Fruit fly (Drosophila melanogaster): Measurements from ENCODE around the gene CG10654.
A peak's percentile ranks its signal among the peaks of the same experiment; 100 is the strongest.

CG10654 gene

dm6 chr3L:12482917-12483316 is 24.7 kb downstream of the CG10654 start (continued):
- TF ChIP-seq CG31388 (GFP tag; optimal IDR thresholded peaks at IDR 0.05) = peak; percentile 27
- TF ChIP-seq CG7271 (tag; optimal IDR thresholded peaks at IDR 0.05) = no peak
- TF ChIP-seq CG3065 (GFP tag; optimal IDR thresholded peaks at IDR 0.05) = peak; percentile 24
- peak; percentile 61; the same call in 1 of the 2 replicates for TF ChIP-seq klu (GFP tag; IDR thresholded peaks at IDR 0.05)
- TF ChIP-seq Hr39 (optimal IDR thresholded peaks at IDR 0.05) = no peak
- TF ChIP-seq Hand (GFP tag; optimal IDR thresholded peaks at IDR 0.05) = peak; percentile 5
- peak; percentile 67 for TF ChIP-seq ATbp (GFP tag; optimal IDR thresholded peaks at IDR 0.05)
- no peak for TF ChIP-seq tll (GFP tag; optimal IDR thresholded peaks at IDR 0.05)
- TF ChIP-seq CG42726 (GFP tag; IDR thresholded peaks at IDR 0.05; ENCODE audit: partially characterized antibody) = no peak
- TF ChIP-seq Doc2 (GFP tag; IDR thresholded peaks at IDR 0.05) = no peak
- TF ChIP-seq ato (GFP tag; IDR thresholded peaks at IDR 0.05; ENCODE audit: partially characterized antibody) = no peak
- peak; percentile 7 for TF ChIP-seq CG18011 (GFP tag; optimal IDR thresholded peaks at IDR 0.05)
- TF ChIP-seq pros (GFP tag; optimal IDR thresholded peaks at IDR 0.05) = no peak
- TF ChIP-seq Pdp1 (GFP tag; optimal IDR thresholded peaks at IDR 0.05) = peak; percentile 42 to 57
- peak; percentile 56; the same call in 1 of the 2 replicates for TF ChIP-seq CG14667 (GFP tag; IDR thresholded peaks at IDR 0.05)
- peak; percentile 80 for TF ChIP-seq tgo (GFP tag; IDR thresholded peaks at IDR 0.05)
- TF ChIP-seq CG18599 (GFP tag; optimal IDR thresholded peaks at IDR 0.05) = peak; percentile 39
- TF ChIP-seq exex (tag; optimal IDR thresholded peaks at IDR 0.05) = peak; percentile 32
- TF ChIP-seq cad (GFP tag; optimal IDR thresholded peaks at IDR 0.05) = no peak
- no peak; the same call in 2 of the 4 replicates for TF ChIP-seq Gug (GFP tag; IDR thresholded peaks at IDR 0.05)
- no peak for TF ChIP-seq her (GFP tag; optimal IDR thresholded peaks at IDR 0.05)
- TF ChIP-seq ham (GFP tag; IDR thresholded peaks at IDR 0.05) = no peak
- peak; percentile 76 for TF ChIP-seq Hr3 (GFP tag; optimal IDR thresholded peaks at IDR 0.05)
- TF ChIP-seq wor (GFP tag; IDR thresholded peaks at IDR 0.05) = peak; percentile 25; the same call in 1 of the 2 replicates
- TF ChIP-seq CG9817 (tag; optimal IDR thresholded peaks at IDR 0.05) = peak; percentile 43
- peak; percentile 5 for TF ChIP-seq NC2α (GFP tag; optimal IDR thresholded peaks at IDR 0.05)
- peak; percentile 56 for TF ChIP-seq Abd-B (GFP tag; optimal IDR thresholded peaks at IDR 0.05)
- peak; percentile 42 for TF ChIP-seq shn (GFP tag; optimal IDR thresholded peaks at IDR 0.05)
- TF ChIP-seq toy (GFP tag; IDR thresholded peaks at IDR 0.05) = no peak
- no peak for TF ChIP-seq CG14965 (GFP tag; optimal IDR thresholded peaks at IDR 0.05; ENCODE audit: borderline replicate concordance)
- TF ChIP-seq CG4820 (GFP tag; optimal IDR thresholded peaks at IDR 0.05) = peak; percentile 67
- no peak for TF ChIP-seq CG11456 (GFP tag; IDR thresholded peaks at IDR 0.05)
- TF ChIP-seq CG2129 (GFP tag; IDR thresholded peaks at IDR 0.05; ENCODE audit: partially characterized antibody) = no peak
- peak; percentile 23 for TF ChIP-seq CG13624 (GFP tag; optimal IDR thresholded peaks at IDR 0.05)
- no peak for TF ChIP-seq br (optimal IDR thresholded peaks at IDR 0.05)
- TF ChIP-seq pum (GFP tag; optimal IDR thresholded peaks at IDR 0.05) = peak; percentile 57
- TF ChIP-seq run (tag; optimal IDR thresholded peaks at IDR 0.05) = peak; percentile 54
- peak; percentile 9; the same call in 1 of the 2 replicates for TF ChIP-seq rib (GFP tag; IDR thresholded peaks at IDR 0.05)
- peak in 1 of 3 experiments; percentile 54 for TF ChIP-seq lola (GFP tag; optimal IDR thresholded peaks at IDR 0.05)
- TF ChIP-seq CG10654 (GFP tag; optimal IDR thresholded peaks at IDR 0.05) = peak; percentile 48
- TF ChIP-seq sima (GFP tag; optimal IDR thresholded peaks at IDR 0.05) = no peak
- TF ChIP-seq Neu2 (GFP tag; optimal IDR thresholded peaks at IDR 0.05; ENCODE audit: borderline replicate concordance) = no peak
- peak; percentile 15 for TF ChIP-seq CG9609 (GFP tag; optimal IDR thresholded peaks at IDR 0.05)
- TF ChIP-seq Hmx (GFP tag; optimal IDR thresholded peaks at IDR 0.05) = peak; percentile 41
- TF ChIP-seq wek (GFP tag; optimal IDR thresholded peaks at IDR 0.05) = no peak
- TF ChIP-seq nerfin-1 (tag; optimal IDR thresholded peaks at IDR 0.05) = peak; percentile 75
- TF ChIP-seq tup (GFP tag; optimal IDR thresholded peaks at IDR 0.05) = no peak
- TF ChIP-seq Fer2 (tag; optimal IDR thresholded peaks at IDR 0.05) = peak; percentile 27
- peak; percentile 41 for TF ChIP-seq CG3281 (GFP tag; optimal IDR thresholded peaks at IDR 0.05)
- TF ChIP-seq insv (GFP tag; optimal IDR thresholded peaks at IDR 0.05) = no peak
- TF ChIP-seq Atf-2 (GFP tag; optimal IDR thresholded peaks at IDR 0.05) = peak; percentile 51
